Worm (Caenorhabditis elegans): ENCODE results near the gene T26G10.4.
"Not testable (repeated sequence)": the region's sequence is repeated elsewhere in the genome, so short reads cannot be mapped to it uniquely, and the experiment has no call there.

DNA sequence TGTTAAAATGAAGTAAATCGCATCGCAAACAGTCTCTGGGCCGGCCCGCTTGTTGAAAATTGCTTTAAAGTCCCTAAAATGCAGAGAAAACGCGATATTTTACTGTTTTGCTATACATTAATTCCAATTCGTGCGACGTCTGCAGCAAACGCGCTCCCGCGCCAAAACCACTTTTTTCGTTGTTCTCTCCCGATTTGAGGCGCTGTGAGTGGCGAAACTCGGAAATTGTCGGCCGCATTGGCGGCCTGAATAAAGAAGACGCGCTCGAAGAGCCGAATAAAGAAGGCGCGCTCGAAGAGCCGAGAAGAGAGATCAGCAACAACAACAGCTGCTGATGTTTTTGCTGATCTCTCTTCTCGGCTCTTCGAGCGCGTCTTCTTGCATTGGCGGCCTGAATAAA, 12.0 kb upstream of the T26G10.4 start:
- TF ChIP-seq nhr-77 (tag; optimal IDR thresholded peaks at IDR 0.05); F44E2.7 (GFP tag; IDR thresholded peaks at IDR 0.05): not testable (repeated sequence)

Data from whole organism, L4 larva.